Fruit fly (Drosophila melanogaster): ENCODE measurements around the gene Gbeta5.
A peak's percentile ranks its signal among the peaks of the same experiment; 100 is the strongest.

Gbeta5 gene

DNA sequence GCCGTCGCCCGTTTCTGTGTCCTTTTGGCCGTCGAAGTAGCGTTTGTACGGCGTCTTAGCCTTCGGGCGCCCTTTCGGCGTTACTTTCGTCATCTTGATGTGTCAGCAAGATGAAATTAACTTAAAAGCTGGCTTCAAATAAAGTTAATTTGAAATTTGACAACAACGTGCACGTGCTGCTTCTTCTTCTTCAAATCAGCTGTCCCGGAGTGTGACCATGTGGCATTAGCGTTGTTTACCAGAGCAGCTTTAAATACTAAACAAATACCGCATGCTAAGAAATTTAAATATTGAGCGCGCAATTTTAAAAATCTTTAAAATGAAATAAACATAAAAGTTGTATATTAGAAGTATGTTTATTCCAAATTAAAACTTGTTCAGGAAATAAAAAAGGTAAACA, 31.1 kb downstream of the Gbeta5 start, which contains the start of gene CG2260 (continued):
- TF ChIP-seq CG31388 (GFP tag; optimal IDR thresholded peaks at IDR 0.05) (no peak), Scr (GFP tag; IDR thresholded peaks at IDR 0.05; ENCODE audit: partially characterized antibody) (no peak), gsb-n (tag; optimal IDR thresholded peaks at IDR 0.05) (no peak), twi (tag; optimal IDR thresholded peaks at IDR 0.05) (no peak), pan (optimal IDR thresholded peaks at IDR 0.05) (no peak), pan (GFP tag; optimal IDR thresholded peaks at IDR 0.05 in 1 of 2, IDR thresholded peaks at IDR 0.05 in 1 of 2) (no peak), run (tag; optimal IDR thresholded peaks at IDR 0.05) (no peak), Stat92E (GFP tag; optimal IDR thresholded peaks at IDR 0.05) (no peak), wek (GFP tag; optimal IDR thresholded peaks at IDR 0.05) (no peak), Meics (GFP tag; optimal IDR thresholded peaks at IDR 0.05) (no peak), CG42726 (GFP tag; IDR thresholded peaks at IDR 0.05; ENCODE audit: partially characterized antibody) (no peak), CG8290 (GFP tag; optimal IDR thresholded peaks at IDR 0.05) (no peak), CG8290 (tag; optimal IDR thresholded peaks at IDR 0.05) (no peak), Optix (GFP tag; IDR thresholded peaks at IDR 0.05) (no peak), CG16815 (GFP tag; optimal IDR thresholded peaks at IDR 0.05) (no peak), CG3726 (GFP tag; IDR thresholded peaks at IDR 0.05) (no peak), CG2116 (GFP tag; optimal IDR thresholded peaks at IDR 0.05) (peak; percentile 68), Sin3A (optimal IDR thresholded peaks at IDR 0.05) (peak; percentile 8), sug (tag; optimal IDR thresholded peaks at IDR 0.05) (no peak), HLH3B (GFP tag; IDR thresholded peaks at IDR 0.05) (no peak), Awh (GFP tag; IDR thresholded peaks at IDR 0.05) (no peak), eve (GFP tag; optimal IDR thresholded peaks at IDR 0.05) (no peak), B-H2 (GFP tag; optimal IDR thresholded peaks at IDR 0.05) (no peak), ato (GFP tag; IDR thresholded peaks at IDR 0.05; ENCODE audit: partially characterized antibody) (no peak), CG9797 (GFP tag; optimal IDR thresholded peaks at IDR 0.05) (peak; percentile 74), CkIIα-i1 (GFP tag; IDR thresholded peaks at IDR 0.05) (no peak), ken (GFP tag; IDR thresholded peaks at IDR 0.05) (no peak), CG12769 (tag; optimal IDR thresholded peaks at IDR 0.05) (no peak), CG34376 (GFP tag; optimal IDR thresholded peaks at IDR 0.05) (no peak), CG14710 (tag; optimal IDR thresholded peaks at IDR 0.05) (peak; percentile 18), CG10267 (tag; optimal IDR thresholded peaks at IDR 0.05) (peak; percentile 13), CHES-1-like (GFP tag; optimal IDR thresholded peaks at IDR 0.05) (no peak), Hey (tag; optimal IDR thresholded peaks at IDR 0.05) (no peak), Asciz (GFP tag; optimal IDR thresholded peaks at IDR 0.05) (no peak), gfzf (GFP tag; optimal IDR thresholded peaks at IDR 0.05) (peak; percentile 78), H2.0 (GFP tag; IDR thresholded peaks at IDR 0.05) (no peak), CG12219 (GFP tag; optimal IDR thresholded peaks at IDR 0.05) (no peak), bowl (GFP tag; IDR thresholded peaks at IDR 0.05) (no peak), ftz-f1 (GFP tag; optimal IDR thresholded peaks at IDR 0.05) (no peak), CG10274 (GFP tag; optimal IDR thresholded peaks at IDR 0.05) (no peak), Gsc (GFP tag; IDR thresholded peaks at IDR 0.05) (no peak), aop (GFP tag; IDR thresholded peaks at IDR 0.05) (no peak), CG2120 (GFP tag; optimal IDR thresholded peaks at IDR 0.05) (no peak), Neu2 (GFP tag; optimal IDR thresholded peaks at IDR 0.05; ENCODE audit: borderline replicate concordance) (no peak), CG4328 (GFP tag; optimal IDR thresholded peaks at IDR 0.05) (no peak), crol (GFP tag; IDR thresholded peaks at IDR 0.05) (no peak), unc-4 (GFP tag; IDR thresholded peaks at IDR 0.05; ENCODE audit: partially characterized antibody) (peak; percentile 40), Camta (GFP tag; optimal IDR thresholded peaks at IDR 0.05) (no peak), pros (GFP tag; optimal IDR thresholded peaks at IDR 0.05) (no peak), fd102C (GFP tag; optimal IDR thresholded peaks at IDR 0.05) (no peak), Poxn (GFP tag; IDR thresholded peaks at IDR 0.05) (no peak), MESR4 (GFP tag; optimal IDR thresholded peaks at IDR 0.05) (peak; percentile 47), fru (optimal IDR thresholded peaks at IDR 0.05) (no peak)

Measured in whole organism, embryonic.